Fruit fly (Drosophila melanogaster) whole organism, embryonic: ENCODE measurements around the gene CG2841.
A peak's percentile ranks its signal among the peaks of the same experiment; 100 is the strongest.

Source experiments
- Aef1 ChIP-seq: fragments of 200-800 bp; sonication (Bioruptor generic); IDR thresholded peaks from 3 replicates; pipeline ENCODE4 v1.3.6; 2022; ENCODE audit warnings: missing biosample characterization, missing genetic modification characterization
- Atf-2 ChIP-seq: fragments of 200-800 bp; sonication (Bioruptor generic); optimal IDR thresholded peaks from 2 replicates; lab custom pipeline; 2016; ENCODE audit warnings: missing biosample characterization, missing genetic modification characterization
- CG10147 ChIP-seq: fragments of 200-800 bp; sonication (Bioruptor generic); optimal IDR thresholded peaks from 2 replicates; lab custom pipeline; 2019; ENCODE audit warnings: missing biosample characterization, mild to moderate bottlenecking, missing genetic modification characterization, moderate library complexity
- CG11456 ChIP-seq: fragments of 200-800 bp; sonication (Bioruptor generic); IDR thresholded peaks from 3 replicates; pipeline ENCODE4 v1.3.6; 2022; ENCODE audit warnings: missing biosample characterization, missing genetic modification characterization
- CG12104 ChIP-seq: fragments of 200-800 bp; sonication (Bioruptor generic); optimal IDR thresholded peaks from 3 replicates; lab custom pipeline; 2016; ENCODE audit warnings: missing biosample characterization, missing genetic modification characterization
- CG13287 ChIP-seq: fragments of 200-800 bp; sonication (Bioruptor generic); IDR thresholded peaks from 2 replicates; pipeline ENCODE4 v1.3.6; 2022; ENCODE audit warnings: missing biosample characterization, missing genetic modification characterization; ENCODE audit not compliant: partially characterized antibody
- CG14710 ChIP-seq: fragments of 200-800 bp; sonication (Bioruptor generic); optimal IDR thresholded peaks from 3 replicates; lab custom pipeline; 2019; ENCODE audit warnings: missing biosample characterization, mild to moderate bottlenecking, missing genetic modification characterization, moderate library complexity
- CG14860 ChIP-seq: fragments of 200-800 bp; sonication (Bioruptor generic); IDR thresholded peaks from 3 replicates; pipeline ENCODE4 v1.3.6; 2022; ENCODE audit warnings: missing biosample characterization, missing genetic modification characterization; ENCODE audit not compliant: partially characterized antibody
- CG15514 ChIP-seq: fragments of 200-800 bp; sonication (Bioruptor generic); optimal IDR thresholded peaks from 3 replicates; lab custom pipeline; 2017; ENCODE audit warnings: missing biosample characterization, missing genetic modification characterization, mild to moderate bottlenecking, moderate library complexity, missing genetic modification reagents
- CG17361 ChIP-seq: fragments of 200-800 bp; sonication (Bioruptor generic); IDR thresholded peaks from 3 replicates; pipeline ENCODE4 v1.3.6; 2022; ENCODE audit warnings: missing biosample characterization, missing genetic modification characterization
- CG2116 ChIP-seq: fragments of 200-800 bp; sonication (Bioruptor generic); optimal IDR thresholded peaks from 3 replicates; lab custom pipeline; 2018; ENCODE audit warnings: missing biosample characterization, mild to moderate bottlenecking, missing genetic modification characterization
- CG2120 ChIP-seq: fragments of 200-800 bp; sonication (Bioruptor generic); optimal IDR thresholded peaks from 3 replicates; lab custom pipeline; 2016; ENCODE audit warnings: missing biosample characterization, missing genetic modification characterization
- CG31441 ChIP-seq: fragments of 200-800 bp; sonication (Bioruptor generic); IDR thresholded peaks from 2 replicates; pipeline ENCODE4 v1.3.6; 2022; ENCODE audit warnings: missing biosample characterization, missing genetic modification characterization
- CG3281 ChIP-seq: fragments of 200-800 bp; sonication (Bioruptor generic); optimal IDR thresholded peaks from 3 replicates; lab custom pipeline; 2017; ENCODE audit warnings: missing biosample characterization, mild to moderate bottlenecking, missing genetic modification characterization
- CG34376 ChIP-seq: fragments of 200-800 bp; sonication (Bioruptor generic); optimal IDR thresholded peaks from 2 replicates; lab custom pipeline; 2018; ENCODE audit warnings: missing biosample characterization, mild to moderate bottlenecking, missing genetic modification characterization
- CG43689 ChIP-seq: fragments of 200-800 bp; sonication (Bioruptor generic); IDR thresholded peaks from 2 replicates; pipeline ENCODE4 v1.3.6; 2022; ENCODE audit warnings: missing biosample characterization, missing genetic modification characterization
- CG4617 ChIP-seq: fragments of 200-800 bp; sonication (Bioruptor generic); optimal IDR thresholded peaks from 3 replicates; lab custom pipeline; 2016; ENCODE audit warnings: missing biosample characterization, missing genetic modification characterization, borderline replicate concordance
- CG6254 ChIP-seq: fragments of 200-800 bp; sonication (Bioruptor generic); optimal IDR thresholded peaks from 3 replicates; lab custom pipeline; 2017; ENCODE audit warnings: mild to moderate bottlenecking, missing biosample characterization, missing genetic modification reagents, missing genetic modification characterization
- CG6791 ChIP-seq: fragments of 200-800 bp; sonication (Bioruptor generic); IDR thresholded peaks from 3 replicates; pipeline ENCODE4 v1.3.6; 2022; ENCODE audit warnings: missing biosample characterization, missing genetic modification characterization; ENCODE audit not compliant: partially characterized antibody
- CG7745 ChIP-seq: fragments of 200-800 bp; sonication (Bioruptor generic); optimal IDR thresholded peaks from 2 replicates; lab custom pipeline; 2018; ENCODE audit warnings: missing biosample characterization, mild to moderate bottlenecking, missing genetic modification characterization, moderate library complexity
- Dip2 ChIP-seq: fragments of 200-800 bp; sonication (Bioruptor generic); IDR thresholded peaks from 2 replicates; pipeline ENCODE4 v1.3.6; 2022; ENCODE audit warnings: missing biosample characterization, missing genetic modification characterization
- Drgx ChIP-seq: fragments of 200-800 bp; sonication (Bioruptor generic); IDR thresholded peaks from 2 replicates; pipeline ENCODE4 v1.3.6; 2022; ENCODE audit warnings: missing biosample characterization, missing genetic modification characterization
- E2f2 ChIP-seq: fragments of 200-800 bp; sonication (Bioruptor generic); IDR thresholded peaks from 2 replicates; pipeline ENCODE4 v1.3.6; 2022; ENCODE audit warnings: missing biosample characterization, missing genetic modification characterization
- Ets65A ChIP-seq: fragments of 200-800 bp; sonication (Bioruptor generic); peaks from one replicate; lab custom pipeline; 2016; ENCODE audit warnings: missing biosample characterization, missing genetic modification characterization
- Fer1 ChIP-seq: fragments of 200-800 bp; sonication (Bioruptor generic); optimal IDR thresholded peaks from 2 replicates; lab custom pipeline; 2017; ENCODE audit warnings: missing biosample characterization, mild to moderate bottlenecking, missing genetic modification characterization
- H15 ChIP-seq: fragments of 200-800 bp; sonication (Bioruptor generic); IDR thresholded peaks from 3 replicates; pipeline ENCODE4 v1.3.6; 2022; ENCODE audit warnings: missing biosample characterization, missing genetic modification characterization
- Mes4 ChIP-seq: fragments of 200-800 bp; sonication (Bioruptor generic); optimal IDR thresholded peaks from 2 replicates; lab custom pipeline; 2016; ENCODE audit warnings: missing biosample characterization, missing genetic modification characterization
- NC2α ChIP-seq: fragments of 200-800 bp; sonication (Bioruptor generic); optimal IDR thresholded peaks from 2 replicates; lab custom pipeline; 2016; ENCODE audit warnings: missing biosample characterization, missing genetic modification characterization
- Nf-YC ChIP-seq: fragments of 200-800 bp; optimal IDR thresholded peaks from 3 replicates; lab custom pipeline; 2019; ENCODE audit warnings: missing biosample characterization, mild to moderate bottlenecking, missing genetic modification characterization, moderate library complexity
- Poxn ChIP-seq: fragments of 200-800 bp; sonication (Bioruptor generic); IDR thresholded peaks from 2 replicates; pipeline ENCODE4 v1.3.6; 2022; ENCODE audit warnings: missing biosample characterization, missing genetic modification characterization
- Scr ChIP-seq: fragments of 200-800 bp; sonication (Bioruptor generic); IDR thresholded peaks from 2 replicates; pipeline ENCODE4 v1.3.6; 2022; ENCODE audit warnings: missing biosample characterization, missing genetic modification characterization; ENCODE audit not compliant: partially characterized antibody
- Side ChIP-seq: fragments of 200-800 bp; sonication (Bioruptor generic); optimal IDR thresholded peaks from 2 replicates; lab custom pipeline; 2016; ENCODE audit warnings: missing biosample characterization, missing genetic modification characterization
- Ssrp ChIP-seq: fragments of 200-800 bp; sonication (Bioruptor generic); optimal IDR thresholded peaks from 2 replicates; lab custom pipeline; 2018; ENCODE audit warnings: missing biosample characterization, mild to moderate bottlenecking, missing genetic modification characterization, moderate library complexity
- amos ChIP-seq: fragments of 200-800 bp; sonication (Bioruptor generic); IDR thresholded peaks from 2 replicates; pipeline ENCODE4 v1.3.6; 2022; ENCODE audit warnings: missing biosample characterization, missing genetic modification characterization; ENCODE audit not compliant: partially characterized antibody
- bowl ChIP-seq: fragments of 200-800 bp; sonication (Bioruptor generic); IDR thresholded peaks from 2 replicates; pipeline ENCODE4 v1.3.6; 2022; ENCODE audit warnings: missing biosample characterization, missing genetic modification characterization
- emc ChIP-seq: fragments of 200-800 bp; sonication (Bioruptor generic); optimal IDR thresholded peaks from 2 replicates; lab custom pipeline; 2016; ENCODE audit warnings: missing biosample characterization, missing genetic modification characterization
- ems ChIP-seq: fragments of 200-800 bp; sonication (Bioruptor generic); optimal IDR thresholded peaks from 3 replicates; lab custom pipeline; 2016; ENCODE audit warnings: missing biosample characterization, missing genetic modification characterization
- esg ChIP-seq: fragments of 200-800 bp; sonication (Bioruptor generic); conservative IDR thresholded peaks from 2 replicates; pipeline ENCODE4 v1.3.6; 2022; ENCODE audit warnings: missing biosample characterization, missing genetic modification characterization
- fru ChIP-seq: fragments of >200 bp; optimal IDR thresholded peaks from 2 replicates; lab custom pipeline; 2017
- insv ChIP-seq, 2 experiments: fragments of 200-800 bp; sonication (Bioruptor generic); optimal IDR thresholded peaks; 3 replicates each; lab custom pipeline; 2016 to 2018; ENCODE audit warnings: missing biosample characterization in 2 of 2, missing genetic modification characterization in 2 of 2
- ken ChIP-seq: fragments of 200-800 bp; sonication (Bioruptor generic); IDR thresholded peaks from 3 replicates; pipeline ENCODE4 v1.3.6; 2022; ENCODE audit warnings: missing biosample characterization, missing genetic modification characterization
- lmd ChIP-seq: fragments of 200-800 bp; sonication (Bioruptor generic); IDR thresholded peaks from 2 replicates; pipeline ENCODE4 v1.3.6; 2022; ENCODE audit warnings: missing biosample characterization, missing genetic modification characterization
- luna ChIP-seq: fragments of 200-800 bp; sonication (Bioruptor generic); optimal IDR thresholded peaks from 2 replicates; lab custom pipeline; 2016; ENCODE audit warnings: missing biosample characterization, missing genetic modification characterization
- nau ChIP-seq: fragments of 200-800 bp; sonication (Bioruptor generic); optimal IDR thresholded peaks from 3 replicates; lab custom pipeline; 2017; ENCODE audit warnings: missing biosample characterization, mild to moderate bottlenecking, missing genetic modification characterization, missing genetic modification reagents
- pum ChIP-seq: fragments of 200-800 bp; sonication (Bioruptor generic); optimal IDR thresholded peaks from 2 replicates; lab custom pipeline; 2016; ENCODE audit warnings: missing biosample characterization, missing genetic modification characterization
- sim ChIP-seq: fragments of 200-800 bp; sonication (Bioruptor generic); IDR thresholded peaks from 2 replicates; pipeline ENCODE4 v1.3.6; 2022; ENCODE audit warnings: missing biosample characterization, missing genetic modification characterization
- so ChIP-seq: fragments of 200-800 bp; sonication (Bioruptor generic); IDR thresholded peaks from 3 replicates; pipeline ENCODE4 v1.3.6; 2022; ENCODE audit warnings: missing biosample characterization, missing genetic modification characterization
- tio ChIP-seq: fragments of 200-800 bp; sonication (Bioruptor generic); optimal IDR thresholded peaks from 2 replicates; lab custom pipeline; 2017; ENCODE audit warnings: missing biosample characterization, missing genetic modification characterization, inconsistent platforms
- z ChIP-seq: fragments of 200-800 bp; sonication (Bioruptor generic); IDR thresholded peaks from 3 replicates; pipeline ENCODE4 v1.3.6; 2022; ENCODE audit warnings: missing biosample characterization, missing genetic modification characterization

CG2841 gene

DNA sequence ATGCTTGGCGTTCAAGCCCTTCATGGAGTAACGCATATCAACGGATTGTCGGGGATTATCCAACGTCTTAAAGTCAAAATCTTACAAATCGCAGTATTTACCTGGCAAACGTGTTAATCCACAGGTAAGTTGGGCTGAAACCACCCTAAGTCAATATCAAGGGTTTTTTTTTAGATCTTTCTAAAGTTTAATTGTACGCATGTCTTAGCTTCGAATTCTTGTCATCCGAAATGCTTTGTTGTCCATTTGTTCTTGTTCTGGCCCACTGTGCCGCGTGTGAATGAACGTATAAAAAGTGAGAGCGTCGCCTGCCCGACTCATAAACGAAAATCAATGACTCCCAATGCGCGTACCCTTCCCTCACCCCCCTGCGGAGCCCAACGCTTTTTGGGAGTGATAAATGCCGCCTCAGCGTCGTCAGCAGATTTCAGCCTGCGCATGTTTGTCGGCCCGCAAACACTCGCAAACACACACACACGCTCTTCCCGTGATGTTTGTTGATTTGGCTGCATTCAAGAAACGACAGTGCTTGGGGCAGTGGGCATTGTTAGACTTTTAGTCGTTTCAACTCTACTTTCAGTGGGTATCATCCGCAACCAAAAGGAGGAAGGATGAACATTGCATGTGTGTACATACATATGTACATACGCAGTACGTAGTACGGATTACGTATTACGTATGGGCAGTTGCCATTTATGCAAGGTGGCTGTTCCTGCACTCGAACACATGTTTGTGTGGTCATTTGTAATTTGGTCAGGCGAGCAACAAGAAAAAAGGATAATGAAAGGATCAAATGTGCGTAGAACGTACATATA lies 69.7 kb downstream of the CG2841 start (continued):
- TF ChIP-seq CG10147 (GFP tag; lab: Kevin White, UChicago) (peak; percentile 91), emc (GFP tag; lab: Kevin White, UChicago) (peak; percentile 70), CG17361 (peak; percentile 99), Scr (GFP tag; lab: Robert Waterston, UW) (no peak), Atf-2 (GFP tag; lab: Kevin White, UChicago) (peak; percentile 97), esg (peak; percentile 82), fru (lab: Kevin White, UChicago) (no peak), Poxn (peak; percentile 6; the same call in 1 of the 2 replicates), CG14710 (tag; lab: Kevin White, UChicago) (peak; percentile 95), CG4617 (peak; percentile 75), bowl (GFP tag; lab: Robert Waterston, UW) (no peak; the same call in 1 of the 2 replicates), Ets65A (GFP tag; lab: Kevin White, UChicago) (peak; percentile 99), sim (GFP tag; lab: Robert Waterston, UW) (no peak), Dip2 (GFP tag; lab: Robert Waterston, UW) (peak; percentile 44; the same call in 1 of the 2 replicates), Nf-YC (peak; percentile 84), E2f2 (GFP tag; lab: Robert Waterston, UW) (peak; percentile 55), Side (GFP tag; lab: Kevin White, UChicago) (peak; percentile 97), H15 (peak; percentile 69; the same call in 2 of the 3 replicates), CG6791 (GFP tag; lab: Robert Waterston, UW) (no peak), Ssrp (tag; lab: Kevin White, UChicago) (peak; percentile 94), CG7745 (tag; lab: Kevin White, UChicago) (no peak), luna (GFP tag; lab: Kevin White, UChicago) (peak; percentile 84), CG2120 (GFP tag; lab: Kevin White, UChicago) (peak; percentile 94), ken (peak; percentile 73; the same call in 2 of the 3 replicates), Aef1 (GFP tag; lab: Robert Waterston, UW) (peak; percentile 67), CG3281 (GFP tag; lab: Kevin White, UChicago) (peak; percentile 93), Drgx (GFP tag; lab: Robert Waterston, UW) (peak; percentile 80), z (GFP tag; lab: Robert Waterston, UW) (peak; percentile 68; the same call in 1 of the 3 replicates), lmd (peak; percentile 90), CG12104 (GFP tag; lab: Kevin White, UChicago) (peak; percentile 92), CG6254 (GFP tag; lab: Kevin White, UChicago) (peak; percentile 83), CG31441 (peak; percentile 95), CG14860 (GFP tag; lab: Robert Waterston, UW) (no peak), NC2α (GFP tag; lab: Kevin White, UChicago) (peak; percentile 89), CG2116 (GFP tag; lab: Kevin White, UChicago) (peak; percentile 68), so (GFP tag; lab: Robert Waterston, UW) (peak; percentile 72; the same call in 2 of the 3 replicates), CG34376 (GFP tag; lab: Kevin White, UChicago) (peak; percentile 87), pum (GFP tag; lab: Kevin White, UChicago) (peak; percentile 94), nau (peak; percentile 81), CG11456 (GFP tag; lab: Robert Waterston, UW) (peak; percentile 63; the same call in 2 of the 3 replicates), ems (GFP tag; lab: Kevin White, UChicago) (peak; percentile 94), CG43689 (GFP tag; lab: Robert Waterston, UW) (peak; percentile 71), tio (GFP tag; lab: Kevin White, UChicago) (peak; percentile 96), CG15514 (GFP tag; lab: Kevin White, UChicago) (peak; percentile 74), CG13287 (no peak), Fer1 (GFP tag; lab: Kevin White, UChicago) (peak; percentile 94), Mes4 (GFP tag; lab: Kevin White, UChicago) (peak; percentile 93), amos (GFP tag; lab: Robert Waterston, UW) (peak; percentile 16; the same call in 1 of the 2 replicates), insv (GFP tag; optimal IDR thresholded peaks at IDR 0.05; lab: Kevin White, UChicago) (peak; percentile 41 to 65)
